Fruit fly (Drosophila melanogaster): ENCODE measurements around the gene CG2200.
A peak's percentile ranks its signal among the peaks of the same experiment; 100 is the strongest.

CG2200 gene

dm6 chrX:13111832-13112231 lies 17.7 kb downstream of the CG2200 start:
- TF ChIP-seq CG17801 (GFP tag; optimal IDR thresholded peaks at IDR 0.05; ENCODE audit: partially characterized antibody) = no peak

dm6 chrX:13112238-13112829 lies 18.2 kb downstream of the CG2200 start, which contains the start of gene Chpf:
Gene Chpf, minus strand, starts transcription at chrX:13112462.
- TF ChIP-seq CG17801 (GFP tag; optimal IDR thresholded peaks at IDR 0.05; ENCODE audit: partially characterized antibody) = peak; percentile 43

dm6 chrX:13113863-13114407 lies 19.8 kb downstream of the CG2200 start:
- no peak for TF ChIP-seq CG17801 (GFP tag; optimal IDR thresholded peaks at IDR 0.05; ENCODE audit: partially characterized antibody)

- TF ChIP-seq CG17801 (GFP tag; optimal IDR thresholded peaks at IDR 0.05; ENCODE audit: partially characterized antibody) = peak; percentile 37
These were observed 20.8 kb downstream of the CG2200 start, which contains the start of gene CG42237 for dm6 chrX:13114861-13115260. Gene CG42237, plus strand, starts transcription at chrX:13115131.

- no peak for TF ChIP-seq CG17801 (GFP tag; optimal IDR thresholded peaks at IDR 0.05; ENCODE audit: partially characterized antibody)
These were observed 22.5 kb downstream of the CG2200 start for dm6 chrX:13116438-13117243.

- TF ChIP-seq CG17801 (GFP tag; optimal IDR thresholded peaks at IDR 0.05; ENCODE audit: partially characterized antibody) = no peak
These were observed 31.5 kb downstream of the CG2200 start for dm6 chrX:13125559-13125958.

dm6 chrX:13127973-13128749 lies 34.1 kb downstream of the CG2200 start:
- no peak for TF ChIP-seq CG17801 (GFP tag; optimal IDR thresholded peaks at IDR 0.05; ENCODE audit: partially characterized antibody)

- peak; percentile 0 for TF ChIP-seq CG17801 (GFP tag; optimal IDR thresholded peaks at IDR 0.05; ENCODE audit: partially characterized antibody)
These were observed 34.7 kb downstream of the CG2200 start, which contains the start of the genes CG32638, CG15717 and MFS10 for dm6 chrX:13128750-13129152. Gene CG32638, minus strand, starts transcription at chrX:13128794. Gene CG15717, plus strand, starts transcription at chrX:13128952. Gene MFS10, plus strand, starts transcription at chrX:13129018.

dm6 chrX:13130175-13130822 lies 36.2 kb downstream of the CG2200 start:
- no peak for TF ChIP-seq CG17801 (GFP tag; optimal IDR thresholded peaks at IDR 0.05; ENCODE audit: partially characterized antibody)

- peak; percentile 95 for TF ChIP-seq CG17801 (GFP tag; optimal IDR thresholded peaks at IDR 0.05; ENCODE audit: partially characterized antibody)
These were observed 37.1 kb downstream of the CG2200 start for dm6 chrX:13131063-13131773.

- no peak for TF ChIP-seq CG17801 (GFP tag; optimal IDR thresholded peaks at IDR 0.05; ENCODE audit: partially characterized antibody)
These were observed 40.7 kb downstream of the CG2200 start for dm6 chrX:13134811-13135210.

- no peak for TF ChIP-seq CG17801 (GFP tag; optimal IDR thresholded peaks at IDR 0.05; ENCODE audit: partially characterized antibody)
These were observed 41.6 kb downstream of the CG2200 start for dm6 chrX:13135702-13136101.

- no peak for TF ChIP-seq CG17801 (GFP tag; optimal IDR thresholded peaks at IDR 0.05; ENCODE audit: partially characterized antibody)
These were observed 43.0 kb downstream of the CG2200 start for dm6 chrX:13136939-13137697.
